Fruit fly (Drosophila melanogaster): ENCODE measurements around the gene CG12355.

Gene CG12355

dm6 chr3L:15508233-15508632 lies 12.9 kb upstream of the CG12355 start, which contains the start of gene CG7841 (continued):
- TF ChIP-seq Ssrp (tag; optimal IDR thresholded peaks at IDR 0.05) = peak; percentile 95
- no peak for TF ChIP-seq fru (optimal IDR thresholded peaks at IDR 0.05)
- peak; percentile 96 for TF ChIP-seq pho (GFP tag; optimal IDR thresholded peaks at IDR 0.05)
- TF ChIP-seq Tbp (GFP tag; optimal IDR thresholded peaks at IDR 0.05) = no peak
- peak; percentile 67 for TF ChIP-seq Sry-β (GFP tag; optimal IDR thresholded peaks at IDR 0.05)
- peak; percentile 98 for TF ChIP-seq CG2120 (GFP tag; optimal IDR thresholded peaks at IDR 0.05)
- TF ChIP-seq CG8089 (GFP tag; optimal IDR thresholded peaks at IDR 0.05) = peak; percentile 96
- TF ChIP-seq CG4617 (GFP tag; optimal IDR thresholded peaks at IDR 0.05; ENCODE audit: borderline replicate concordance) = peak; percentile 82
- no peak for TF ChIP-seq CG34224 (GFP tag; IDR thresholded peaks at IDR 0.05; ENCODE audit: partially characterized antibody)
- TF ChIP-seq Mad (GFP tag; optimal IDR thresholded peaks at IDR 0.05) = peak; percentile 97
- peak; percentile 93 for TF ChIP-seq Hmx (GFP tag; optimal IDR thresholded peaks at IDR 0.05)
- peak; percentile 96 for TF ChIP-seq CG14050 (GFP tag; IDR thresholded peaks at IDR 0.05)
- peak; percentile 93 for TF ChIP-seq Bdp1 (GFP tag; optimal IDR thresholded peaks at IDR 0.05)
- TF ChIP-seq inv (GFP tag; IDR thresholded peaks at IDR 0.05; ENCODE audit: partially characterized antibody) = no peak
- peak; percentile 98 for TF ChIP-seq CG17359 (tag; optimal IDR thresholded peaks at IDR 0.05)
- TF ChIP-seq Gsc (GFP tag; IDR thresholded peaks at IDR 0.05) = no peak
- peak; percentile 71 for TF ChIP-seq CTCF (GFP tag; optimal IDR thresholded peaks at IDR 0.05)
- no peak for TF ChIP-seq tna (GFP tag; IDR thresholded peaks at IDR 0.05; ENCODE audit: partially characterized antibody)
- peak; percentile 97 for TF ChIP-seq kah (GFP tag; optimal IDR thresholded peaks at IDR 0.05)
- no peak for TF ChIP-seq CG8765 (GFP tag; IDR thresholded peaks at IDR 0.05)
- peak; percentile 97 for TF ChIP-seq stc (GFP tag; IDR thresholded peaks at IDR 0.05)
- TF ChIP-seq Xbp1 (GFP tag; optimal IDR thresholded peaks at IDR 0.05) = peak; percentile 97
- TF ChIP-seq CG3847 (GFP tag; IDR thresholded peaks at IDR 0.05) = peak; percentile 94
- TF ChIP-seq Asciz (GFP tag; optimal IDR thresholded peaks at IDR 0.05) = peak; percentile 97
- 0 out of 2 replicates have a peak, but pooled peaks have one; percentile 31 for TF ChIP-seq Dref (GFP tag; IDR thresholded peaks at IDR 0.05)
- TF ChIP-seq dmrt11E (tag; optimal IDR thresholded peaks at IDR 0.05) = peak; percentile 99
- TF ChIP-seq dati (GFP tag; IDR thresholded peaks at IDR 0.05) = peak; percentile 87; the same call in 1 of the 2 replicates
- TF ChIP-seq Trl (optimal IDR thresholded peaks at IDR 0.05) = no peak
- peak; percentile 97 for TF ChIP-seq Trl (GFP tag; optimal IDR thresholded peaks at IDR 0.05)
- peak; percentile 94; the same call in 1 of the 2 replicates for TF ChIP-seq CG1024 (GFP tag; IDR thresholded peaks at IDR 0.05)
- TF ChIP-seq nau (GFP tag; optimal IDR thresholded peaks at IDR 0.05) = peak; percentile 96
- peak; percentile 99 for TF ChIP-seq sens (GFP tag)
- peak; percentile 77 for TF ChIP-seq CG7745 (tag; optimal IDR thresholded peaks at IDR 0.05)
- peak; percentile 97 for TF ChIP-seq NK7.1 (GFP tag; optimal IDR thresholded peaks at IDR 0.05)
- TF ChIP-seq CG7271 (tag; optimal IDR thresholded peaks at IDR 0.05) = peak; percentile 86
- TF ChIP-seq CG13123 (GFP tag; optimal IDR thresholded peaks at IDR 0.05) = peak; percentile 91
- no peak; the same call in 1 of the 2 replicates for TF ChIP-seq CG11085 (GFP tag; IDR thresholded peaks at IDR 0.05)
- peak; percentile 96 for TF ChIP-seq twi (tag; optimal IDR thresholded peaks at IDR 0.05)
- no peak for TF ChIP-seq unc-4 (GFP tag; IDR thresholded peaks at IDR 0.05; ENCODE audit: partially characterized antibody)
- TF ChIP-seq Mrtf (GFP tag; IDR thresholded peaks at IDR 0.05) = no peak; the same call in 2 of the 3 replicates
- peak; percentile 96 for TF ChIP-seq CG1792 (GFP tag; optimal IDR thresholded peaks at IDR 0.05)
- no peak for TF ChIP-seq sc (optimal IDR thresholded peaks at IDR 0.05)
- TF ChIP-seq sc (GFP tag; optimal IDR thresholded peaks at IDR 0.05) = peak; percentile 95
- TF ChIP-seq CG11723 (GFP tag; optimal IDR thresholded peaks at IDR 0.05) = peak; percentile 97
- TF ChIP-seq trem (tag; optimal IDR thresholded peaks at IDR 0.05) = peak; percentile 97
- TF ChIP-seq btn (GFP tag; optimal IDR thresholded peaks at IDR 0.05) = peak; percentile 94
- peak; percentile 95 for TF ChIP-seq Antp (GFP tag; optimal IDR thresholded peaks at IDR 0.05)
- TF ChIP-seq Bgb (GFP tag; IDR thresholded peaks at IDR 0.05; ENCODE audit: partially characterized antibody) = no peak
- TF ChIP-seq bbx (GFP tag; IDR thresholded peaks at IDR 0.05; ENCODE audit: partially characterized antibody) = no peak
- TF ChIP-seq repo (GFP tag; optimal IDR thresholded peaks at IDR 0.05) = peak; percentile 97
- TF ChIP-seq fd3F (GFP tag; optimal IDR thresholded peaks at IDR 0.05) = peak; percentile 96
- peak; percentile 96 for TF ChIP-seq CG9609 (GFP tag; optimal IDR thresholded peaks at IDR 0.05)
- TF ChIP-seq CG1602 (GFP tag; optimal IDR thresholded peaks at IDR 0.05) = peak; percentile 93
